Fruit fly (Drosophila melanogaster): ENCODE measurements around the gene Ada.
A peak's percentile ranks its signal among the peaks of the same experiment; 100 is the strongest.

Gene Ada

DNA sequence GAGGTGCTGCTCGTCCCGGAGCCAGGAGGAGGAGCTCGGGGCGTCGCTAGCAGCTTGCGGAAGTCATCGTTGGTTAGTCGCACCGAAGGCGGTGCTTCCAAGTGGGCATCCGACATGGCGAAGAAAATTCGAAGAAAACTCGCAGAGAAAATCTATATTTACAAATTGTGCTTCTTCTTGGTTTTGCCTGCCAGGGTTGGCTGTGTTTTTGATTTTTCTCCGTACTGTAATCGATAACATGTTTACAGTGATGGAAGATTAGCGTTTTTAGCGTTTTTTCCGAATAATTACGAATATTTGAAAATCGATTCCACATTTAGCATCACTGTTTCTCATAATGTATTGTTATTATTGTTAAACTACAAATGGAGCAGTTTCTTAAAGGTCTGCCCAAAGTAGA, at the start of gene Ada, which contains the start of gene beag (continued):
- peak; percentile 90 for TF ChIP-seq Dref (GFP tag; IDR thresholded peaks at IDR 0.05)
- TF ChIP-seq CG10147 (GFP tag; optimal IDR thresholded peaks at IDR 0.05): peak; percentile 67
- TF ChIP-seq stc (GFP tag; IDR thresholded peaks at IDR 0.05): no peak
- no peak for TF ChIP-seq CG8089 (GFP tag; optimal IDR thresholded peaks at IDR 0.05)
- TF ChIP-seq CG17912 (GFP tag; optimal IDR thresholded peaks at IDR 0.05): no peak
- TF ChIP-seq H15 (GFP tag; IDR thresholded peaks at IDR 0.05): no peak
- no peak for TF ChIP-seq ttk (GFP tag; IDR thresholded peaks at IDR 0.05)
- no peak for TF ChIP-seq CG31441 (GFP tag; IDR thresholded peaks at IDR 0.05)
- no peak for TF ChIP-seq run (tag; optimal IDR thresholded peaks at IDR 0.05)
- TF ChIP-seq CG17186 (GFP tag; optimal IDR thresholded peaks at IDR 0.05): peak; percentile 47
- TF ChIP-seq fd102C (GFP tag; optimal IDR thresholded peaks at IDR 0.05): no peak
- TF ChIP-seq chinmo (GFP tag; IDR thresholded peaks at IDR 0.05; ENCODE audit: partially characterized antibody): no peak
- TF ChIP-seq mam (GFP tag; optimal IDR thresholded peaks at IDR 0.05): peak; percentile 54
- no peak for TF ChIP-seq CG7839 (tag; optimal IDR thresholded peaks at IDR 0.05)
- no peak for TF ChIP-seq Hmx (GFP tag; optimal IDR thresholded peaks at IDR 0.05)
- TF ChIP-seq CG7928 (GFP tag; optimal IDR thresholded peaks at IDR 0.05): peak; percentile 89
- peak; percentile 48; the same call in 1 of the 3 replicates for TF ChIP-seq CG34224 (GFP tag; IDR thresholded peaks at IDR 0.05; ENCODE audit: partially characterized antibody)
- TF ChIP-seq ac (GFP tag; optimal IDR thresholded peaks at IDR 0.05): no peak
- TF ChIP-seq fd3F (GFP tag; optimal IDR thresholded peaks at IDR 0.05): no peak
- no peak for TF ChIP-seq jigr1 (GFP tag; IDR thresholded peaks at IDR 0.05)
- peak; percentile 7; the same call in 1 of the 2 replicates for TF ChIP-seq Ada2b (GFP tag; IDR thresholded peaks at IDR 0.05)
- TF ChIP-seq MTF-1 (GFP tag; optimal IDR thresholded peaks at IDR 0.05; ENCODE audit: borderline replicate concordance): no peak
- TF ChIP-seq Camta (GFP tag; optimal IDR thresholded peaks at IDR 0.05): no peak
- no peak for TF ChIP-seq NK7.1 (GFP tag; optimal IDR thresholded peaks at IDR 0.05)
- TF ChIP-seq CG9727 (GFP tag; optimal IDR thresholded peaks at IDR 0.05): no peak
- TF ChIP-seq her (GFP tag; optimal IDR thresholded peaks at IDR 0.05): peak; percentile 50
- TF ChIP-seq CG9609 (GFP tag; optimal IDR thresholded peaks at IDR 0.05): peak; percentile 56
- TF ChIP-seq CG9932 (GFP tag; IDR thresholded peaks at IDR 0.05): peak; percentile 84
- TF ChIP-seq Lpt (GFP tag; optimal IDR thresholded peaks at IDR 0.05): no peak
- TF ChIP-seq CG1602 (GFP tag; optimal IDR thresholded peaks at IDR 0.05): peak; percentile 19
- TF ChIP-seq CG10366 (GFP tag; IDR thresholded peaks at IDR 0.05): no peak; the same call in 1 of the 2 replicates
- no peak for TF ChIP-seq Hr51 (GFP tag; optimal IDR thresholded peaks at IDR 0.05)
- TF ChIP-seq TFAM (GFP tag; optimal IDR thresholded peaks at IDR 0.05): no peak
- TF ChIP-seq CG7556 (GFP tag; optimal IDR thresholded peaks at IDR 0.05): peak; percentile 27
- no peak for TF ChIP-seq CG16863 (GFP tag; optimal IDR thresholded peaks at IDR 0.05)
- peak; percentile 99 for TF ChIP-seq CG17385 (GFP tag; optimal IDR thresholded peaks at IDR 0.05)
- TF ChIP-seq CG8944 (GFP tag; optimal IDR thresholded peaks at IDR 0.05): peak; percentile 43
- no peak for TF ChIP-seq ash1 (GFP tag; optimal IDR thresholded peaks at IDR 0.05)
- TF ChIP-seq Bteb2 (GFP tag; optimal IDR thresholded peaks at IDR 0.05): peak; percentile 35
- TF ChIP-seq CG18262 (tag; optimal IDR thresholded peaks at IDR 0.05): peak; percentile 29
- TF ChIP-seq CG10979 (tag; optimal IDR thresholded peaks at IDR 0.05): peak; percentile 29
- peak; percentile 36 for TF ChIP-seq twi (tag; optimal IDR thresholded peaks at IDR 0.05)
- TF ChIP-seq wor (GFP tag; IDR thresholded peaks at IDR 0.05): no peak
- TF ChIP-seq gfzf (GFP tag; optimal IDR thresholded peaks at IDR 0.05): no peak
- no peak for TF ChIP-seq HLH3B (GFP tag; IDR thresholded peaks at IDR 0.05)
- TF ChIP-seq CG13123 (GFP tag; optimal IDR thresholded peaks at IDR 0.05): no peak
- no peak for TF ChIP-seq Xrp1 (GFP tag; IDR thresholded peaks at IDR 0.05)
- no peak for TF ChIP-seq ase (GFP tag; IDR thresholded peaks at IDR 0.05)
- TF ChIP-seq CG4404 (GFP tag; IDR thresholded peaks at IDR 0.05): no peak
- no peak for TF ChIP-seq cwo (GFP tag; optimal IDR thresholded peaks at IDR 0.05)
- TF ChIP-seq al (GFP tag; IDR thresholded peaks at IDR 0.05): 0 out of 2 replicates have a peak, but pooled peaks have one; percentile 34
- TF ChIP-seq YL-1 (GFP tag; optimal IDR thresholded peaks at IDR 0.05): peak; percentile 90
